Fruit fly (Drosophila melanogaster): ENCODE data around the gene CG1986.

The CG1986 gene

DNA sequence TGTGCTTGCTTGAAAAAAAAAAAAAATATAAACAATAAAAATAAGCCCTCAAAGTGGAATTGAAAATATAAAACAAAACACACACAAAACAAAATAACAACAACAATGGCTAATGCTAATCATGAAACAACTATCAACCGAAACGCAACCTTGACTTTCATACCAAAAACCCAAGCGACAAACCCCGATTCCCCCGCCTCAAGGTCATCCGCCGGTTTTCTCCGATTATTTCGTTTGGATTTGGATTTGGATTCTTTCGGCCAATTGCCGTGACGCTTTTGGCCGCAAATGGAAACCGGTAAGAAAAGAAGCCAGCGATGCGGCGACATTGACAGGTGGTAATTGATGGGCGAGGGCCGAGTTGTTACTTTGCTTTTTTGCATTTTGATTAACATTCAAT lies 13.3 kb downstream of the CG1986 start:
- no peak for TF ChIP-seq gl (tag; optimal IDR thresholded peaks at IDR 0.05)
- TF ChIP-seq CG34367 (tag; optimal IDR thresholded peaks at IDR 0.05): no peak
- TF ChIP-seq rn (GFP tag; IDR thresholded peaks at IDR 0.05): no peak
- no peak for TF ChIP-seq CG12605 (GFP tag; IDR thresholded peaks at IDR 0.05)
- TF ChIP-seq CG4496 (GFP tag; IDR thresholded peaks at IDR 0.05): no peak
- TF ChIP-seq Snoo (tag; optimal IDR thresholded peaks at IDR 0.05): no peak
- no peak for TF ChIP-seq CG8301 (tag; optimal IDR thresholded peaks at IDR 0.05)
- no peak for TF ChIP-seq CG17806 (tag; optimal IDR thresholded peaks at IDR 0.05)
- no peak for TF ChIP-seq CG14655 (GFP tag; optimal IDR thresholded peaks at IDR 0.05)
- TF ChIP-seq Pif1A (GFP tag; optimal IDR thresholded peaks at IDR 0.05): no peak
- no peak for TF ChIP-seq CG10348 (GFP tag; IDR thresholded peaks at IDR 0.05)

DNA sequence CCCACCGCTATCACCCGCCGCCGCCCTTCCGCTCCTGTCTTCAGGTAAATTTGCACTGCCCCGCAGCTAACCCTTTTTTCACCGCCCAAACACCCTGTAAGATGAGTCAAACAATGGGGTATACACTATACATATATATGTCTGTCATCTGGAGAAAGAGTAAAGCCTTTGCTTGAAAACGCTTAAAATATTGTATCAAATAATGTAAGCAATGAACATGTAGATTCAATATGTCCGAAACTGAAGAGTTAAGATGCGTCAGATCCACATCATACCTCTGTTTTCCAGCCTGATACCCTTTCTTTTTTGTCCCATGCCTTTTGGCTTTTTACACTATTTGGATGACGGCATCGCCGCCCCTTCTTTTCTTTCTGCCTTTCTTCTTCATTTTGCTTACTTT lies 18.1 kb downstream of the CG1986 start:
- TF ChIP-seq CG13204 (GFP tag; optimal IDR thresholded peaks at IDR 0.05) (no peak), gl (tag; optimal IDR thresholded peaks at IDR 0.05) (no peak), Snoo (tag; optimal IDR thresholded peaks at IDR 0.05) (peak; percentile 50), CG34367 (tag; optimal IDR thresholded peaks at IDR 0.05) (no peak), fd96Ca (GFP tag; IDR thresholded peaks at IDR 0.05) (0 out of 3 replicates have a peak, but pooled peaks have one; percentile 44), CG12605 (GFP tag; IDR thresholded peaks at IDR 0.05) (no peak), Pif1B (GFP tag; optimal IDR thresholded peaks at IDR 0.05) (peak; percentile 17), Ets98B (GFP tag; IDR thresholded peaks at IDR 0.05) (peak; percentile 37; the same call in 1 of the 2 replicates), CG10348 (GFP tag; IDR thresholded peaks at IDR 0.05) (no peak), CG14655 (GFP tag; optimal IDR thresholded peaks at IDR 0.05) (peak; percentile 11), EcR (GFP tag; optimal IDR thresholded peaks at IDR 0.05) (no peak), Pif1A (GFP tag; optimal IDR thresholded peaks at IDR 0.05) (peak; percentile 62), CG8159 (tag; optimal IDR thresholded peaks at IDR 0.05) (no peak), CG8301 (tag; optimal IDR thresholded peaks at IDR 0.05) (no peak), D1 (tag; optimal IDR thresholded peaks at IDR 0.05) (no peak), rn (GFP tag; IDR thresholded peaks at IDR 0.05) (0 out of 2 replicates have a peak, but pooled peaks have one; percentile 18), CG4496 (GFP tag; IDR thresholded peaks at IDR 0.05) (0 out of 3 replicates have a peak, but pooled peaks have one; percentile 53), CG15710 (tag; optimal IDR thresholded peaks at IDR 0.05) (peak; percentile 14), CG17806 (tag; optimal IDR thresholded peaks at IDR 0.05) (peak; percentile 16), CG9948 (tag; optimal IDR thresholded peaks at IDR 0.05) (peak; percentile 15), CG32121 (GFP tag; IDR thresholded peaks at IDR 0.05) (0 out of 2 replicates have a peak, but pooled peaks have one; percentile 15)

DNA sequence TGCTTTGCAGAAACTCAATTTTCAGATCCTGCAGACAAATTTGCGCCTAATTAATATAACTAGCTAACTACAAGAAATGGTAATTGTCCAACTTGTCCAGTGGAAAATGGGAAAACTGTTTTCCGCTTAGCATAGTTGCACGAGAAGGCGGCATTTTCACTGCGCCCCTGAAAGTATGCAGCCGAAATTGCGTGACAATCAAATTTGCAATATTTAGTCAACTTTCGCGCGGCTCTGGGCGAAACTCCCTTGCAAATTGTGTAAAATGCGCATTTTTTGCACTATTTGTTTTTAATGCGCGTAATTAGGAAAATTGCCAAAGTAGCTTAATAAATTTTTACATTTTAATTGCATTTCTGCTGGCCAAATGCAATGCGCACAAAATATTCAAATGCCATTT lies 21.2 kb downstream of the CG1986 start:
- no peak for TF ChIP-seq CG9948 (tag; optimal IDR thresholded peaks at IDR 0.05)
- no peak for TF ChIP-seq CG13204 (GFP tag; optimal IDR thresholded peaks at IDR 0.05)
- TF ChIP-seq CG14655 (GFP tag; optimal IDR thresholded peaks at IDR 0.05): no peak
- TF ChIP-seq CG34367 (tag; optimal IDR thresholded peaks at IDR 0.05): no peak
- no peak for TF ChIP-seq Pif1A (GFP tag; optimal IDR thresholded peaks at IDR 0.05)
- no peak for TF ChIP-seq CG4496 (GFP tag; IDR thresholded peaks at IDR 0.05)
- TF ChIP-seq gl (tag; optimal IDR thresholded peaks at IDR 0.05): no peak
- TF ChIP-seq Snoo (tag; optimal IDR thresholded peaks at IDR 0.05): no peak
- TF ChIP-seq Pif1B (GFP tag; optimal IDR thresholded peaks at IDR 0.05): no peak
- no peak for TF ChIP-seq CG10348 (GFP tag; IDR thresholded peaks at IDR 0.05)
- TF ChIP-seq CG8301 (tag; optimal IDR thresholded peaks at IDR 0.05): no peak

DNA sequence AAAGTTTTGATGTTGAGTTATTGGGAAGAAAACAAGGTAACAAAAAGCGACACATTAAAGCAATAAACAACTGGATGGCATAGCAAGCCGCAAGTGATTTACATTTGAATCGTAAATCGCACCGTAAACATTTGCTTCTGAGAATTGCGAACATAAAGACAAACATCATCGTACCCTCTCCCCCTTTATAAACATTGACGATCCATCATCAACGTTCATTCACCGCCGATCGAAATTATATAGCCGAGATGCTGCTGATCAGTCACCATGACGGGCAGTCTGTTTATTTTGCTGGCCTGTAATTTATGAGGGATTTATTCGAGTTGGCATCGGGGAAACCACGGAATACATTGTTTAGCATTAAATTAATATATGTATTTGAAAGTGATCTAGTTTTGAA lies 25.6 kb downstream of the CG1986 start:
- TF ChIP-seq EcR (GFP tag; optimal IDR thresholded peaks at IDR 0.05) (peak; percentile 46), CG15710 (tag; optimal IDR thresholded peaks at IDR 0.05) (no peak)

DNA sequence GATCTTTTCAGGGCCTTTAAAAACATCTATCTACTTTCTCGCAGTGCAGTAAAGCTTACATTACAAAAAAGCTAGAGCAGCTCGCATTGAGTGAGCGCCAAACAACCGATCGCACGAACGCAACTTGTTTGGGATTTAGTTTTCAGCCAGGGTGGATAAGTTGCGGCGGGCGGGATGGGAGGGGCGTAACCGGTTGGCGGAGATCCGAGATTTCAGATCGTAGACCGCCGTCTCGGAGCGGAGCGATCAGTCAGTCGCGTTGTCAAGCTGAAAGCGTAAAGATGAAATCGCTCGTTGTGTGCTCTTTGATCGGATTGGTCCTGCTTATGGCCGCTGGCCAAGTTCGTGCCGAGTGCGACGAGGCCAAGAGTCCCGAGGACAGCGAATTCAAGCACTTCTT lies 26.7 kb downstream of the CG1986 start, which contains the start of gene CG9691:
Gene CG9691, plus strand, starts transcription at position 222 of the 400 bp plus-strand sequence.
- TF ChIP-seq CG8159 (tag; optimal IDR thresholded peaks at IDR 0.05): peak; percentile 18
- TF ChIP-seq CG13204 (GFP tag; optimal IDR thresholded peaks at IDR 0.05): peak; percentile 63
- TF ChIP-seq Ets98B (GFP tag; IDR thresholded peaks at IDR 0.05): peak; percentile 67
- TF ChIP-seq CG12605 (GFP tag; IDR thresholded peaks at IDR 0.05): no peak
- TF ChIP-seq gl (tag; optimal IDR thresholded peaks at IDR 0.05): no peak
- TF ChIP-seq CG17806 (tag; optimal IDR thresholded peaks at IDR 0.05): peak; percentile 23
- TF ChIP-seq CG32121 (GFP tag; IDR thresholded peaks at IDR 0.05): peak; percentile 56
- peak; percentile 5 for TF ChIP-seq CG8301 (tag; optimal IDR thresholded peaks at IDR 0.05)
- peak; percentile 58 for TF ChIP-seq EcR (GFP tag; optimal IDR thresholded peaks at IDR 0.05)
- peak; percentile 33 for TF ChIP-seq Pif1A (GFP tag; optimal IDR thresholded peaks at IDR 0.05)
- TF ChIP-seq CG15710 (tag; optimal IDR thresholded peaks at IDR 0.05): peak; percentile 35
- TF ChIP-seq fd96Ca (GFP tag; IDR thresholded peaks at IDR 0.05): peak; percentile 52; the same call in 1 of the 3 replicates
- TF ChIP-seq CG4496 (GFP tag; IDR thresholded peaks at IDR 0.05): peak; percentile 68; the same call in 2 of the 3 replicates
- TF ChIP-seq Pif1B (GFP tag; optimal IDR thresholded peaks at IDR 0.05): no peak
- peak; percentile 28 for TF ChIP-seq CG14655 (GFP tag; optimal IDR thresholded peaks at IDR 0.05)

DNA sequence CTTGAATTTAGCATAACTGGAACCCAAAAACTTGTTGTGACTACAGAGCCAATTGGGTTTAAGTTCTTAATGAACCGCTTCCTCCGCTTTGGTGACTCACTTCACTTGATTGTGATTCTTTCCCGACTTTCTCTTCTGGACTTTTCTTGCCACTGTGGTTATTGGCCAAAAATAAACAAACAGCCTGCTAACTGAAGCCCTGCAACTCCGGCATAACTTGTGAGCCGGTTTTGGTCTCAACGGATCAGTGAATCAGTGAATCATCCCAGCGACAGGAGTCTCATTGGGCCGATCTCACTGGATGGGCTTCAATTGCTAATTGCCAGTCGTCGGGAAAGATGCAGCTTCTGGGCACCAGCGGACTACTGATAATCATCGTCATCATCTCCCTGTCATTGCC lies 28.0 kb downstream of the CG1986 start:
- no peak for TF ChIP-seq Ets98B (GFP tag; IDR thresholded peaks at IDR 0.05)
- TF ChIP-seq CG32121 (GFP tag; IDR thresholded peaks at IDR 0.05): no peak
- no peak for TF ChIP-seq CG8301 (tag; optimal IDR thresholded peaks at IDR 0.05)
- no peak for TF ChIP-seq CG4496 (GFP tag; IDR thresholded peaks at IDR 0.05)

DNA sequence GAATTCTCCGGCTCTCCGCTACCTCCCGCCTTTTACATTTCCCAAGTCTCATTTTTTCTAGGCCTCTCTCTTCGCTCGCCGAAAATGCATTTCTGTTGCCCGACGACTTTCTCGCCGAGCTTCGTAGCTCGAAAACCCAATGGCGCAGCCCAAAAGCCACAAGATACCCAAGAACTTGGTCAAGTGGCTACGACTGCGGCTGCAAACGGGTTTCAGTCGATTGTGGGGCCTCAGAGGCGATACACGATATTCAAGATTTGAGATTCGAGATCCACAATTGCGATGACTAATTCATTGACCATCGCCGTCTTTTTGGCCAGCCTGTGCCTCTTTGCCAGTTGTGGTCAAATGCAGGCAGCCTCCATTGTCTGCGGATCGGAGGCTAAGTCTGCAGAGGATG lies 29.2 kb downstream of the CG1986 start, which contains the start of gene CG9689:
Gene CG9689, plus strand, starts transcription at position 208 of the 400 bp plus-strand sequence.
- TF ChIP-seq CG34367 (tag; optimal IDR thresholded peaks at IDR 0.05) (no peak), Snoo (tag; optimal IDR thresholded peaks at IDR 0.05) (no peak), CG14655 (GFP tag; optimal IDR thresholded peaks at IDR 0.05) (no peak), CG13204 (GFP tag; optimal IDR thresholded peaks at IDR 0.05) (peak; percentile 14), D1 (tag; optimal IDR thresholded peaks at IDR 0.05) (no peak), EcR (GFP tag; optimal IDR thresholded peaks at IDR 0.05) (peak; percentile 40)

All from whole organism, pupa.